Worm (Caenorhabditis elegans) whole organism, midembryonic: ENCODE data around the gene srt-65.

ENCODE experiments used
- T22C8.4 ChIP-seq: fragments of 200-800 bp; sonication (Bioruptor generic); IDR thresholded peaks from 2 replicates; pipeline ENCODE4 v1.3.6; 2022; ENCODE audit warnings: missing genetic modification characterization, missing compliant biosample characterization
- flt-1 ChIP-seq: fragments of 200-800 bp; sonication (Bioruptor generic); IDR thresholded peaks from 2 replicates; pipeline ENCODE4 v1.3.6; 2022; ENCODE audit warnings: missing genetic modification characterization, missing compliant biosample characterization
- klf-2 ChIP-seq: fragments of 200-800 bp; sonication (Bioruptor generic); conservative IDR thresholded peaks from 2 replicates; pipeline ENCODE4 v1.3.6; 2022; ENCODE audit warnings: missing genetic modification reagents, missing genetic modification characterization, missing compliant biosample characterization
- med-1 ChIP-seq: sonication (generic microtip); optimal IDR thresholded peaks from 2 replicates; lab custom pipeline; 2017; ENCODE audit warnings: missing genetic modification characterization, mild to moderate bottlenecking, missing compliant biosample characterization, antibody characterized with exemption, missing genetic modification reagents; ENCODE audit not compliant: insufficient read depth
- ref-1 ChIP-seq: fragments of 200-800 bp; sonication (Bioruptor generic); conservative IDR thresholded peaks from 2 replicates; pipeline ENCODE4 v1.3.6; 2022; ENCODE audit warnings: missing genetic modification reagents, missing genetic modification characterization, missing compliant biosample characterization
- tab-1 ChIP-seq: fragments of 200-800 bp; sonication (Bioruptor generic); IDR thresholded peaks from 2 replicates; pipeline ENCODE4 v1.3.6; 2022; ENCODE audit warnings: missing genetic modification characterization, missing compliant biosample characterization
- ztf-23 ChIP-seq: fragments of 200-800 bp; sonication (Bioruptor generic); IDR thresholded peaks from 2 replicates; pipeline ENCODE4 v1.3.6; 2022; ENCODE audit warnings: missing genetic modification reagents, missing genetic modification characterization, missing compliant biosample characterization
- ztf-29 ChIP-seq: fragments of 200-800 bp; sonication (Bioruptor generic); IDR thresholded peaks from 2 replicates; pipeline ENCODE4 v1.3.6; 2022; ENCODE audit warnings: missing genetic modification reagents, missing genetic modification characterization, missing compliant biosample characterization

ce11 chrV:5178051-5178450 is 5.3 kb upstream of the srt-65 start:
- no peak for TF ChIP-seq T22C8.4 (GFP tag; lab: Robert Waterston, UW)
- no peak for TF ChIP-seq ztf-23 (GFP tag; lab: Robert Waterston, UW)
- TF ChIP-seq ref-1 (GFP tag; lab: Robert Waterston, UW) = no peak
- no peak for TF ChIP-seq flt-1 (GFP tag; lab: Robert Waterston, UW)
- TF ChIP-seq ztf-29 (GFP tag; lab: Robert Waterston, UW) = no peak
- TF ChIP-seq klf-2 (GFP tag; lab: Robert Waterston, UW) = no peak
- TF ChIP-seq med-1 (GFP tag; lab: Kevin White, UChicago) = no peak
- no peak for TF ChIP-seq tab-1 (GFP tag; lab: Robert Waterston, UW)
